Worm (Caenorhabditis elegans) whole organism, L1 larva: ENCODE data around the gene gcst-1.
"Not testable (repeated sequence)": the region's sequence is repeated elsewhere in the genome, so short reads cannot be mapped to it uniquely, and the experiment has no call there.

Source experiments
- aly-2 ChIP-seq: fragments of 150-350 bp; optimal IDR thresholded peaks from 2 replicates; lab custom pipeline; 2014; ENCODE audit warnings: missing biosample characterization, missing genetic modification characterization
- blmp-1 ChIP-seq: fragments of 150-350 bp; optimal IDR thresholded peaks from 2 replicates; lab custom pipeline; 2014; ENCODE audit warnings: missing biosample characterization, missing genetic modification characterization
- jun-1 ChIP-seq: fragments of 150-350 bp; optimal IDR thresholded peaks from 2 replicates; lab custom pipeline; 2014; ENCODE audit warnings: missing biosample characterization, missing genetic modification reagents, missing genetic modification characterization
- nhr-237 ChIP-seq: fragments of 150-350 bp; optimal IDR thresholded peaks from 2 replicates; lab custom pipeline; 2014; ENCODE audit warnings: missing biosample characterization, missing genetic modification characterization
- nhr-28 ChIP-seq: fragments of 150-350 bp; optimal IDR thresholded peaks from 2 replicates; lab custom pipeline; 2014; ENCODE audit warnings: missing biosample characterization, missing genetic modification characterization
- rnt-1 ChIP-seq: sonication (generic microtip); optimal IDR thresholded peaks from 2 replicates; lab custom pipeline; 2016; ENCODE audit warnings: mild to moderate bottlenecking, missing genetic modification characterization, moderate library complexity, missing compliant biosample characterization
- skn-1 ChIP-seq: fragments of 150-350 bp; optimal IDR thresholded peaks from 2 replicates; lab custom pipeline; 2014; ENCODE audit warnings: missing biosample characterization, missing genetic modification characterization
- tbx-2 ChIP-seq: sonication (generic microtip); optimal IDR thresholded peaks from 2 replicates; lab custom pipeline; 2016; ENCODE audit warnings: missing genetic modification characterization, missing compliant biosample characterization
- ztf-11 ChIP-seq, 2 experiments: sonication (generic microtip); optimal IDR thresholded peaks; 2 replicates each; lab custom pipeline; 2016 to 2017; ENCODE audit warnings: missing genetic modification characterization in 2 of 2, missing biosample characterization in 1 of 2, missing compliant biosample characterization in 1 of 2

DNA sequence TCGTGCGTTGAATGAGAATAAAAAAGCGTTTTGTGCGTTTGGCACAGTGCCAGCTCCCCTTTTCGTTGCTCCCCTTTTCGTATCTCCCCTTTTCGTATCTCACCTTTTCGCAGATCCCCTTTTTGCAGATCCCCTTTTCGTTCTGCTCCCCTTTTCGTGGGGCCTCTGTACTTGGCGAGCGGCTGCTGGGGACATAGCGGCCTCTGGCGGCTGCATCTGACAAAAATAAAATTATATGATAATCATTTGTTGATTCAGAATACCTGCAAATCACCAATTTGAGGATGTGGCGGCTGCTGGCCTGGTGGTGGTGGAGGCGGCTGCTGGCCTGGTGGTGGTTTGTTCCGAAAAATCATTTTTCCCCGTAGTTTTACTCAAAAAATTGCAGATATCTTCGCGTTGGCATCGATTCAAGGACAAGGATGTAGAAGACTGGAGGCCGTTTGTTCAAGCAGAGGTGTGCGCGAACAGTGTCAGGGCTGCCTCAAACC, 42.5 kb downstream of the gcst-1 start, which contains the start of gene K09H11.11:
- TF ChIP-seq rnt-1; nhr-28 (tag; lab: Kevin White, UChicago); tbx-2; ztf-11 (tag; optimal IDR thresholded peaks at IDR 0.05; lab: Kevin White, UChicago); skn-1 (tag; lab: Kevin White, UChicago); blmp-1 (tag; lab: Kevin White, UChicago); jun-1 (tag; lab: Kevin White, UChicago); aly-2; nhr-237 (tag; lab: Kevin White, UChicago): not testable (repeated sequence)
